Worm (Caenorhabditis elegans) whole organism, L4 larva: ENCODE data around the gene F58H1.6.

ENCODE experiments used
- nhr-237 ChIP-seq: sonication (generic microtip); optimal IDR thresholded peaks from 2 replicates; lab custom pipeline; 2017; ENCODE audit warnings: missing biosample characterization, missing genetic modification characterization
- unc-62 ChIP-seq, 3 experiments: fragments of 150-350 bp in 1 of 3; sonication (generic microtip); optimal IDR thresholded peaks in 2 of 3; peaks in 1 of 3; 1 replicate in 1 of 3; 2 replicates in 2 of 3; lab custom pipeline; 2014 to 2017; ENCODE audit warnings: missing biosample characterization in 3 of 3, missing genetic modification characterization in 3 of 3, missing genetic modification reagents in 3 of 3, missing genotype in 1 of 3

DNA sequence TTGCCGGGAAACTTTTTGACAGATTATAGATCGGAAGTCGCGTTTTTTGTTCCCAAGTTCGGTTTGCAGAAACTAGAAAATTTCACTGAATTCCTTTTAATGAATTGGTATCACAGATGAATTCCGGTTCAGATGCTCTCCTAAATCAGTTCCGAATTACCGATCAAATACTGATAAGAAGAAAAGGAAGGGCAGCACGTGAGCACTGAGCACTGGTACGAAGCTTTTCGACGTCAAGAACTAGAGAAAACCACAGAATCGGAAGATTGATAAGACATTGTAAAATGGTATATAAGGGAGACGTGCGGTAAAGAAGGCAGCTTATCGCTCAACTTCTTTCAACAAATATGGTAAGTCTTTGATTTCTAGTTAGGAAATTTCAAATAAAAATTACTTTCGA lies 32.8 kb downstream of the F58H1.6 start, which contains the start of gene cpr-1:
- TF ChIP-seq nhr-237 (tag; lab: Kevin White, UChicago) (no peak), unc-62 (GFP tag; optimal IDR thresholded peaks at IDR 0.05 in 1 of 2; lab: Kevin White, UChicago) (peak in 1 of 2 experiments; percentile 75), unc-62 (tag; optimal IDR thresholded peaks at IDR 0.05; lab: Kevin White, UChicago) (no peak)
